Worm (Caenorhabditis elegans): ENCODE results near the gene srw-41.

Gene srw-41

DNA sequence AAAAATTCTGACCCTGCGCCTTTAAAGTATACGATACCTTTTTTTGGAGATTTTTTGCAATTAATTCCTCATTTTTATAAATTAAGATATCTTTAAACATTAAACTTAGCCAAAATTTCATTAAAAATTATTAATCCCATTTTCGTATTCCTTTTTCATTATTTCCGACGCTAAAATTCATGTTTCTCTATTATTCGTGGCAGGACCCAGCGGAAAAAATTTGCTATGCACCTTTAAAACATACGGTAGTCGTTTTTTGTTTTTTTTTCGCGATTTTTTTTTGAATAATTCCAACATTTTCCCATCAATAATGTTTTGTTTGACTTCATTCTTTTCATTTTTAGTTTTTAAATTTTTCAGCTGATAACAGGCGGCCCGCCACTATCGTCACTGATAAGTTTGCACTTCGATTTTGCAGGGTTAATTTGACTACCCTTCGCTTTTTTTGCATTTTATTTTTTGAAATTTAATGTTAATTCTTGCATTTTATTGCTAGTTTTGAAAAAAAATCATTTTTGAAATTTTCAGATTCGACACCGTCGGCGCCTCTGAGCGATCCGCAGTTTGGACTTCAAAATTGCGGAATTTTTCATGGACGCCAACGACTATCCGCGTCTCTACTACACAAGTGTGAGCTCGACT, 49.9 kb downstream of the srw-41 start, which contains the start of gene dkf-2:
Gene dkf-2, plus strand, starts transcription at position 592 of the 642 bp plus-strand sequence.
- TF ChIP-seq ceh-14 (tag; optimal IDR thresholded peaks at IDR 0.05) (no peak), pros-1 (tag; optimal IDR thresholded peaks at IDR 0.05) (no peak), ceh-30 (tag; optimal IDR thresholded peaks at IDR 0.05) (no peak), ceh-34 (tag; optimal IDR thresholded peaks at IDR 0.05) (no peak), lin-11 (tag; optimal IDR thresholded peaks at IDR 0.05) (no peak), madf-2 (tag; optimal IDR thresholded peaks at IDR 0.05) (no peak), ttx-3 (tag; optimal IDR thresholded peaks at IDR 0.05) (no peak), sox-4 (tag; optimal IDR thresholded peaks at IDR 0.05) (no peak), rnt-1 (tag; optimal IDR thresholded peaks at IDR 0.05) (no peak)
